Worm (Caenorhabditis elegans) whole organism, L2 larva: ENCODE data around the gene Y55F3BR.6.
A peak's percentile ranks its signal among the peaks of the same experiment; 100 is the strongest.

ENCODE experiments used
- C34F6.9 ChIP-seq: fragments of 150-350 bp; optimal IDR thresholded peaks from 2 replicates; lab custom pipeline; 2014; ENCODE audit warnings: missing biosample characterization, missing genetic modification characterization
- R02D3.7 ChIP-seq: fragments of 150-350 bp; optimal IDR thresholded peaks from 2 replicates; lab custom pipeline; 2014; ENCODE audit warnings: missing biosample characterization, missing genetic modification characterization
- Y55F3AM.14 ChIP-seq: fragments of 200-800 bp; sonication (Bioruptor generic); optimal IDR thresholded peaks from 2 replicates; lab custom pipeline; 2018; ENCODE audit warnings: mild to moderate bottlenecking, missing genetic modification characterization, missing compliant biosample characterization
- ZK546.5 ChIP-seq: sonication (generic microtip); optimal IDR thresholded peaks from 2 replicates; lab custom pipeline; 2017; ENCODE audit warnings: missing biosample characterization, missing genetic modification characterization
- aly-2 ChIP-seq: fragments of 150-350 bp; optimal IDR thresholded peaks from 2 replicates; lab custom pipeline; 2014; ENCODE audit warnings: missing biosample characterization, missing genetic modification characterization
- ama-1 ChIP-seq: fragments of 150-350 bp; optimal IDR thresholded peaks from 2 replicates; lab custom pipeline; 2018; ENCODE audit warnings: inconsistent platforms
- blmp-1 ChIP-seq: sonication (generic microtip); optimal IDR thresholded peaks from 2 replicates; lab custom pipeline; 2017; ENCODE audit warnings: missing genetic modification characterization, mild to moderate bottlenecking, missing compliant biosample characterization, antibody characterized with exemption, moderate library complexity; ENCODE audit not compliant: insufficient read depth
- ceh-16 ChIP-seq: fragments of 150-350 bp; optimal IDR thresholded peaks from 2 replicates; lab custom pipeline; 2014; ENCODE audit warnings: missing biosample characterization, missing genetic modification characterization
- crh-2 ChIP-seq: sonication (generic microtip); optimal IDR thresholded peaks from 2 replicates; lab custom pipeline; 2017; ENCODE audit warnings: missing biosample characterization, missing genetic modification characterization
- dmd-4 ChIP-seq: sonication (generic microtip); optimal IDR thresholded peaks from 2 replicates; lab custom pipeline; 2017; ENCODE audit warnings: missing biosample characterization, missing genetic modification characterization
- egl-27 ChIP-seq: sonication (generic microtip); optimal IDR thresholded peaks from 3 replicates; lab custom pipeline; 2017; ENCODE audit warnings: missing biosample characterization, missing genetic modification reagents, missing genetic modification characterization
- elt-1 ChIP-seq: fragments of 150-350 bp; optimal IDR thresholded peaks from 2 replicates; lab custom pipeline; 2014; ENCODE audit warnings: missing biosample characterization, missing genetic modification characterization
- elt-3 ChIP-seq: sonication (generic microtip); optimal IDR thresholded peaks from 2 replicates; lab custom pipeline; 2017; ENCODE audit warnings: missing biosample characterization, missing genetic modification characterization
- fos-1 ChIP-seq: fragments of 150-350 bp; optimal IDR thresholded peaks from 2 replicates; lab custom pipeline; 2014; ENCODE audit warnings: missing biosample characterization, missing genetic modification characterization
- gmeb-1 ChIP-seq: fragments of 150-350 bp; optimal IDR thresholded peaks from 2 replicates; lab custom pipeline; 2014; ENCODE audit warnings: missing biosample characterization, missing genetic modification characterization
- lin-11 ChIP-seq: fragments of 150-350 bp; sonication (generic microtip); optimal IDR thresholded peaks from 2 replicates; lab custom pipeline; 2014; ENCODE audit warnings: missing biosample characterization, missing genetic modification characterization, inconsistent platforms, mixed read lengths
- lin-13 ChIP-seq: fragments of 150-350 bp; optimal IDR thresholded peaks from 2 replicates; lab custom pipeline; 2014; ENCODE audit warnings: missing biosample characterization, missing genetic modification reagents, missing genetic modification characterization
- lin-39 ChIP-seq: fragments of 150-350 bp; optimal IDR thresholded peaks from 2 replicates; lab custom pipeline; 2014; ENCODE audit warnings: missing biosample characterization, missing genetic modification reagents, missing genetic modification characterization
- lsy-2 ChIP-seq, 2 experiments: fragments of 150-350 bp in 1 of 2; sonication (generic microtip) in 1 of 2; optimal IDR thresholded peaks; 2 replicates each; lab custom pipeline; 2014 to 2017; ENCODE audit warnings: missing biosample characterization in 2 of 2, missing genetic modification characterization in 2 of 2
- mab-5 ChIP-seq: fragments of 150-350 bp; optimal IDR thresholded peaks from 2 replicates; lab custom pipeline; 2014; ENCODE audit warnings: missing biosample characterization, missing genetic modification characterization
- mbf-1 ChIP-seq: sonication (generic microtip); optimal IDR thresholded peaks from 2 replicates; lab custom pipeline; 2017; ENCODE audit warnings: missing biosample characterization, missing genetic modification characterization
- mdl-1 ChIP-seq, 2 experiments: fragments of 150-350 bp in 1 of 2; sonication (generic microtip) in 1 of 2; optimal IDR thresholded peaks; 2 replicates each; lab custom pipeline; 2017; ENCODE audit warnings: missing biosample characterization in 2 of 2, missing genetic modification characterization in 2 of 2
- nhr-11 ChIP-seq: fragments of 150-350 bp; optimal IDR thresholded peaks from 2 replicates; lab custom pipeline; 2014; ENCODE audit warnings: missing biosample characterization, missing genetic modification characterization
- nhr-129 ChIP-seq: fragments of 150-350 bp; optimal IDR thresholded peaks from 2 replicates; lab custom pipeline; 2014; ENCODE audit warnings: missing biosample characterization, missing genetic modification characterization
- nhr-21 ChIP-seq: fragments of 150-350 bp; optimal IDR thresholded peaks from 2 replicates; lab custom pipeline; 2014; ENCODE audit warnings: missing biosample characterization, missing genetic modification characterization
- nhr-23 ChIP-seq: fragments of 150-350 bp; optimal IDR thresholded peaks from 2 replicates; lab custom pipeline; 2014; ENCODE audit warnings: missing biosample characterization, missing genetic modification reagents, missing genetic modification characterization
- nhr-25 ChIP-seq: fragments of 150-350 bp; sonication (generic microtip); optimal IDR thresholded peaks from 3 replicates; lab custom pipeline; 2014; ENCODE audit warnings: missing biosample characterization, missing genetic modification characterization
- nhr-6 ChIP-seq: fragments of 150-350 bp; optimal IDR thresholded peaks from 2 replicates; lab custom pipeline; 2014; ENCODE audit warnings: missing biosample characterization, missing genetic modification characterization
- nhr-77 ChIP-seq: fragments of 150-350 bp; optimal IDR thresholded peaks from 2 replicates; lab custom pipeline; 2014; ENCODE audit warnings: missing biosample characterization, missing genetic modification characterization
- peb-1 ChIP-seq: fragments of 150-350 bp; optimal IDR thresholded peaks from 2 replicates; lab custom pipeline; 2014; ENCODE audit warnings: missing biosample characterization, missing genetic modification characterization
- skn-1 ChIP-seq: sonication (generic microtip); optimal IDR thresholded peaks from 2 replicates; lab custom pipeline; 2017; ENCODE audit warnings: missing biosample characterization, missing genetic modification characterization
- sma-3 ChIP-seq: sonication (generic microtip); optimal IDR thresholded peaks from 2 replicates; lab custom pipeline; 2016; ENCODE audit warnings: missing genetic modification reagents, missing genetic modification characterization, missing compliant biosample characterization
- sma-9 ChIP-seq, 2 experiments: fragments of 150-350 bp in 1 of 2; sonication (generic microtip) in 1 of 2; optimal IDR thresholded peaks; 2 replicates each; lab custom pipeline; 2014 to 2016; ENCODE audit warnings: missing genetic modification characterization in 2 of 2, mild to moderate bottlenecking in 1 of 2, missing biosample characterization in 1 of 2, missing compliant biosample characterization in 1 of 2, missing genetic modification reagents in 1 of 2, moderate library complexity in 1 of 2
- snpc-4 ChIP-seq: fragments of 150-350 bp; optimal IDR thresholded peaks from 2 replicates; lab custom pipeline; 2014; ENCODE audit warnings: missing biosample characterization, missing genetic modification characterization
- unc-39 ChIP-seq: fragments of 150-350 bp; optimal IDR thresholded peaks from 2 replicates; lab custom pipeline; 2014; ENCODE audit warnings: missing biosample characterization, missing genetic modification characterization
- unc-55 ChIP-seq: fragments of 150-350 bp; sonication (generic microtip); optimal IDR thresholded peaks from 3 replicates; lab custom pipeline; 2014; ENCODE audit warnings: missing biosample characterization, missing genetic modification reagents, missing genetic modification characterization
- unc-62 ChIP-seq: fragments of 150-350 bp; optimal IDR thresholded peaks from 2 replicates; lab custom pipeline; 2014; ENCODE audit warnings: missing biosample characterization, missing genetic modification reagents, missing genetic modification characterization
- ztf-1 ChIP-seq: fragments of 200-800 bp; sonication (Bioruptor generic); conservative IDR thresholded peaks from 2 replicates; pipeline ENCODE4 v1.3.6; 2022; ENCODE audit warnings: missing genetic modification characterization, missing compliant biosample characterization
- ztf-4 ChIP-seq: fragments of 150-350 bp; optimal IDR thresholded peaks from 2 replicates; lab custom pipeline; 2014; ENCODE audit warnings: missing biosample characterization, missing genetic modification characterization

The Y55F3BR.6 gene

ce11 chrIV:858630-859029 is 16.7 kb upstream of the Y55F3BR.6 start, which contains the start of gene Y55F3BR.2:
Gene Y55F3BR.2, plus strand, starts transcription at chrIV:858930.
- TF ChIP-seq sma-3 (GFP tag; lab: Kevin White, UChicago), result no peak
- no peak for TF ChIP-seq nhr-6 (tag; lab: Kevin White, UChicago)
- no peak for TF ChIP-seq nhr-77
- no peak for TF ChIP-seq mdl-1 (tag; optimal IDR thresholded peaks at IDR 0.05; lab: Kevin White, UChicago)
- TF ChIP-seq ztf-4 (tag; lab: Kevin White, UChicago), result no peak
- no peak for TF ChIP-seq ama-1 (lab: Kevin White, UChicago)

ce11 chrIV:856038-856437 is 14.1 kb upstream of the Y55F3BR.6 start:
- no peak for TF ChIP-seq nhr-23 (tag; lab: Kevin White, UChicago)

ce11 chrIV:855483-855882 is 13.6 kb upstream of the Y55F3BR.6 start:
- TF ChIP-seq R02D3.7 (tag; lab: Kevin White, UChicago), result no peak
- TF ChIP-seq fos-1 (tag; lab: Kevin White, UChicago), result peak; percentile 87

- TF ChIP-seq R02D3.7 (tag; lab: Kevin White, UChicago) (peak; percentile 4), ceh-16 (tag; lab: Kevin White, UChicago) (no peak), nhr-11 (tag; lab: Kevin White, UChicago) (no peak), nhr-129 (tag; lab: Kevin White, UChicago) (peak; percentile 57), ztf-1 (GFP tag; lab: Robert Waterston, UW) (no peak), nhr-6 (tag; lab: Kevin White, UChicago) (peak; percentile 28), elt-1 (tag; lab: Kevin White, UChicago) (no peak), nhr-23 (tag; lab: Kevin White, UChicago) (no peak), sma-9 (GFP tag; optimal IDR thresholded peaks at IDR 0.05; lab: Kevin White, UChicago) (no peak), sma-9 (tag; optimal IDR thresholded peaks at IDR 0.05; lab: Kevin White, UChicago) (no peak), sma-3 (GFP tag; lab: Kevin White, UChicago) (peak; percentile 49), C34F6.9 (tag; lab: Kevin White, UChicago) (peak; percentile 90), crh-2 (peak; percentile 71), unc-39 (no peak), skn-1 (no peak), lsy-2 (tag; optimal IDR thresholded peaks at IDR 0.05; lab: Kevin White, UChicago) (peak; percentile 63 to 82), peb-1 (tag; lab: Kevin White, UChicago) (no peak), snpc-4 (tag; lab: Kevin White, UChicago) (peak; percentile 61), mdl-1 (tag; optimal IDR thresholded peaks at IDR 0.05; lab: Kevin White, UChicago) (no peak), aly-2 (tag; lab: Kevin White, UChicago) (no peak), unc-62 (GFP tag; lab: Kevin White, UChicago) (no peak), lin-13 (GFP tag; lab: Kevin White, UChicago) (peak; percentile 73), lin-11 (tag; lab: Kevin White, UChicago) (no peak), ZK546.5 (tag; lab: Kevin White, UChicago) (no peak), unc-55 (peak; percentile 70), nhr-77 (no peak), ama-1 (lab: Kevin White, UChicago) (peak; percentile 4), nhr-21 (peak; percentile 51), nhr-25 (tag; lab: Kevin White, UChicago) (peak; percentile 38), dmd-4 (tag; lab: Kevin White, UChicago) (no peak), gmeb-1 (tag; lab: Kevin White, UChicago) (peak; percentile 94), egl-27 (peak; percentile 16), ztf-4 (tag; lab: Kevin White, UChicago) (peak; percentile 43)
Measured at ce11 chrIV:854357-855269, 12.7 kb upstream of the Y55F3BR.6 start, which contains the start of the genes lem-4 and Y55F3BR.11. Gene lem-4, minus strand, starts transcription at chrIV:854780. Gene Y55F3BR.11, plus strand, starts transcription at chrIV:855219.

- TF ChIP-seq mab-5 (tag; lab: Kevin White, UChicago), result no peak
- TF ChIP-seq skn-1, result no peak
- no peak for TF ChIP-seq unc-55
- TF ChIP-seq mbf-1 (tag; lab: Kevin White, UChicago), result no peak
- no peak for TF ChIP-seq ama-1 (lab: Kevin White, UChicago)
- no peak for TF ChIP-seq crh-2
- no peak for TF ChIP-seq lin-39 (tag; lab: Kevin White, UChicago)
- TF ChIP-seq C34F6.9 (tag; lab: Kevin White, UChicago), result no peak
- TF ChIP-seq ztf-4 (tag; lab: Kevin White, UChicago), result no peak
- TF ChIP-seq ZK546.5 (tag; lab: Kevin White, UChicago), result no peak
- no peak for TF ChIP-seq dmd-4 (tag; lab: Kevin White, UChicago)
- no peak for TF ChIP-seq nhr-6 (tag; lab: Kevin White, UChicago)
- no peak for TF ChIP-seq Y55F3AM.14 (GFP tag; lab: Kevin White, UChicago)
- TF ChIP-seq elt-3 (tag; lab: Kevin White, UChicago), result no peak
- TF ChIP-seq blmp-1 (tag; lab: Kevin White, UChicago), result no peak
- TF ChIP-seq ztf-1 (GFP tag; lab: Robert Waterston, UW), result no peak
- no peak for TF ChIP-seq aly-2 (tag; lab: Kevin White, UChicago)
- no peak for TF ChIP-seq gmeb-1 (tag; lab: Kevin White, UChicago)
- TF ChIP-seq elt-1 (tag; lab: Kevin White, UChicago), result no peak
- no peak for TF ChIP-seq lsy-2 (tag; optimal IDR thresholded peaks at IDR 0.05; lab: Kevin White, UChicago)
- TF ChIP-seq, all 48 proteins: peak for 0
Measured at ce11 chrIV:848207-848606, 6.3 kb upstream of the Y55F3BR.6 start.
